Fruit fly (Drosophila melanogaster) whole organism, embryonic: ENCODE results near the gene Cpsf100.

Source experiments
- Ada2b ChIP-seq: fragments of 200-800 bp; sonication (Bioruptor generic); IDR thresholded peaks from 2 replicates; pipeline ENCODE4 v1.3.6; 2022; ENCODE audit warnings: missing biosample characterization, missing genetic modification characterization
- Antp ChIP-seq: fragments of 200-800 bp; sonication (Bioruptor generic); optimal IDR thresholded peaks from 3 replicates; lab custom pipeline; 2016; ENCODE audit warnings: missing biosample characterization, missing genetic modification characterization
- Bdp1 ChIP-seq: fragments of 200-800 bp; sonication (Bioruptor generic); optimal IDR thresholded peaks from 3 replicates; lab custom pipeline; 2016; ENCODE audit warnings: missing biosample characterization, missing genetic modification characterization
- Blimp-1 ChIP-seq: fragments of 200-800 bp; sonication (Bioruptor generic); optimal IDR thresholded peaks from 3 replicates; lab custom pipeline; 2018; ENCODE audit warnings: missing biosample characterization, missing genetic modification characterization, mild to moderate bottlenecking, moderate library complexity, missing genetic modification reagents
- CG10267 ChIP-seq: fragments of 200-800 bp; sonication (Bioruptor generic); optimal IDR thresholded peaks from 2 replicates; lab custom pipeline; 2018; ENCODE audit warnings: missing biosample characterization, mild to moderate bottlenecking, missing genetic modification characterization, moderate library complexity
- CG10274 ChIP-seq: fragments of 200-800 bp; sonication (Bioruptor generic); optimal IDR thresholded peaks from 3 replicates; lab custom pipeline; 2017; ENCODE audit warnings: missing biosample characterization, mild to moderate bottlenecking, missing genetic modification characterization
- CG10366 ChIP-seq: fragments of 200-800 bp; sonication (Bioruptor generic); IDR thresholded peaks from 2 replicates; pipeline ENCODE4 v1.3.6; 2022; ENCODE audit warnings: missing biosample characterization, missing genetic modification characterization
- CG12155 ChIP-seq: fragments of 200-800 bp; sonication (Bioruptor generic); optimal IDR thresholded peaks from 3 replicates; lab custom pipeline; 2016; ENCODE audit warnings: missing biosample characterization, missing genetic modification characterization
- CG12659 ChIP-seq: fragments of 200-800 bp; sonication (Bioruptor generic); optimal IDR thresholded peaks from 3 replicates; lab custom pipeline; 2017; ENCODE audit warnings: mild to moderate bottlenecking, missing biosample characterization, missing genetic modification reagents, missing genetic modification characterization
- CG17612 ChIP-seq: fragments of 200-800 bp; sonication (Bioruptor generic); IDR thresholded peaks from 2 replicates; pipeline ENCODE4 v1.3.6; 2022; ENCODE audit warnings: missing biosample characterization, missing genetic modification characterization
- CG2120 ChIP-seq: fragments of 200-800 bp; sonication (Bioruptor generic); optimal IDR thresholded peaks from 3 replicates; lab custom pipeline; 2016; ENCODE audit warnings: missing biosample characterization, missing genetic modification characterization
- CG2678 ChIP-seq: fragments of 200-800 bp; sonication (Bioruptor generic); optimal IDR thresholded peaks from 3 replicates; lab custom pipeline; 2019; ENCODE audit warnings: missing biosample characterization, mild to moderate bottlenecking, missing genetic modification characterization, moderate library complexity
- CG3163 ChIP-seq: fragments of 200-800 bp; sonication (Bioruptor generic); optimal IDR thresholded peaks from 3 replicates; lab custom pipeline; 2016; ENCODE audit warnings: missing biosample characterization, missing genetic modification characterization
- CG3281 ChIP-seq: fragments of 200-800 bp; sonication (Bioruptor generic); optimal IDR thresholded peaks from 3 replicates; lab custom pipeline; 2017; ENCODE audit warnings: missing biosample characterization, mild to moderate bottlenecking, missing genetic modification characterization
- CG3838 ChIP-seq: fragments of 200-800 bp; sonication (Bioruptor generic); optimal IDR thresholded peaks from 3 replicates; lab custom pipeline; 2016; ENCODE audit warnings: missing biosample characterization, missing genetic modification characterization
- CG4854 ChIP-seq: fragments of 200-800 bp; sonication (Bioruptor generic); optimal IDR thresholded peaks from 2 replicates; lab custom pipeline; 2016; ENCODE audit warnings: missing biosample characterization, missing genetic modification characterization, inconsistent platforms
- CG5245 ChIP-seq: fragments of 200-800 bp; sonication (Bioruptor generic); optimal IDR thresholded peaks from 3 replicates; lab custom pipeline; 2016; ENCODE audit warnings: missing biosample characterization, missing genetic modification characterization
- CG6683 ChIP-seq: fragments of 200-800 bp; sonication (Bioruptor generic); optimal IDR thresholded peaks from 2 replicates; lab custom pipeline; 2017; ENCODE audit warnings: missing biosample characterization, mild to moderate bottlenecking, missing genetic modification characterization, missing genetic modification reagents
- CG6765 ChIP-seq: fragments of 200-800 bp; sonication (Bioruptor generic); optimal IDR thresholded peaks from 3 replicates; lab custom pipeline; 2017; ENCODE audit warnings: missing biosample characterization, mild to moderate bottlenecking, missing genetic modification characterization
- CG7786 ChIP-seq: fragments of 200-800 bp; sonication (Bioruptor generic); optimal IDR thresholded peaks from 2 replicates; lab custom pipeline; 2016; ENCODE audit warnings: missing biosample characterization, missing genetic modification characterization
- CG7963 ChIP-seq: fragments of 200-800 bp; sonication (Bioruptor generic); IDR thresholded peaks from 3 replicates; pipeline ENCODE4 v1.3.6; 2022; ENCODE audit warnings: missing biosample characterization, missing genetic modification characterization; ENCODE audit not compliant: partially characterized antibody
- CG8290 ChIP-seq, 3 experiments: fragments of 200-800 bp; sonication (Bioruptor generic); optimal IDR thresholded peaks; 2 replicates each; lab custom pipeline; 2016 to 2019; ENCODE audit warnings: missing biosample characterization in 3 of 3, missing genetic modification characterization in 3 of 3, mild to moderate bottlenecking in 2 of 3, moderate library complexity in 1 of 3
- Drgx ChIP-seq: fragments of 200-800 bp; sonication (Bioruptor generic); IDR thresholded peaks from 2 replicates; pipeline ENCODE4 v1.3.6; 2022; ENCODE audit warnings: missing biosample characterization, missing genetic modification characterization
- Mad ChIP-seq: fragments of 200-800 bp; sonication (Bioruptor generic); optimal IDR thresholded peaks from 2 replicates; lab custom pipeline; 2016; ENCODE audit warnings: missing biosample characterization, missing genetic modification characterization
- Mrtf ChIP-seq: fragments of 200-800 bp; sonication (Bioruptor generic); IDR thresholded peaks from 3 replicates; pipeline ENCODE4 v1.3.6; 2022; ENCODE audit warnings: missing biosample characterization, missing genetic modification characterization
- Nf-YC ChIP-seq: fragments of 200-800 bp; optimal IDR thresholded peaks from 3 replicates; lab custom pipeline; 2019; ENCODE audit warnings: missing biosample characterization, mild to moderate bottlenecking, missing genetic modification characterization, moderate library complexity
- Ravus ChIP-seq: fragments of 200-800 bp; sonication (Bioruptor generic); IDR thresholded peaks from 2 replicates; pipeline ENCODE4 v1.3.6; 2022; ENCODE audit warnings: missing biosample characterization, missing genetic modification characterization
- Sox102F ChIP-seq: fragments of 200-800 bp; sonication (Bioruptor generic); optimal IDR thresholded peaks from 2 replicates; lab custom pipeline; 2018; ENCODE audit warnings: missing biosample characterization, mild to moderate bottlenecking, missing genetic modification characterization, moderate library complexity
- Ssrp ChIP-seq: fragments of 200-800 bp; sonication (Bioruptor generic); optimal IDR thresholded peaks from 2 replicates; lab custom pipeline; 2018; ENCODE audit warnings: missing biosample characterization, mild to moderate bottlenecking, missing genetic modification characterization, moderate library complexity
- dpn ChIP-seq, 2 experiments: fragments of 200-800 bp; sonication (Bioruptor generic); optimal IDR thresholded peaks; 3 replicates each; lab custom pipeline; 2016; ENCODE audit warnings: missing biosample characterization in 2 of 2, missing genetic modification characterization in 2 of 2
- fd64A ChIP-seq: fragments of 200-800 bp; sonication (Bioruptor generic); optimal IDR thresholded peaks from 3 replicates; lab custom pipeline; 2018; ENCODE audit warnings: missing biosample characterization, mild to moderate bottlenecking, missing genetic modification characterization
- ftz-f1 ChIP-seq: fragments of 200-800 bp; sonication (Bioruptor generic); optimal IDR thresholded peaks from 2 replicates; lab custom pipeline; 2016; ENCODE audit warnings: missing biosample characterization, missing genetic modification characterization
- gcm ChIP-seq: fragments of 200-800 bp; sonication (Bioruptor generic); optimal IDR thresholded peaks from 2 replicates; lab custom pipeline; 2019; ENCODE audit warnings: missing biosample characterization, mild to moderate bottlenecking, missing genetic modification characterization, moderate library complexity
- gem ChIP-seq: fragments of 200-800 bp; sonication (Bioruptor generic); optimal IDR thresholded peaks from 2 replicates; lab custom pipeline; 2019; ENCODE audit warnings: missing biosample characterization, mild to moderate bottlenecking, missing genetic modification characterization, moderate library complexity
- ham ChIP-seq: fragments of 200-800 bp; sonication (Bioruptor generic); IDR thresholded peaks from 2 replicates; pipeline ENCODE4 v1.3.6; 2022; ENCODE audit warnings: missing biosample characterization, missing genetic modification characterization
- hkb ChIP-seq, 2 experiments: fragments of 200-800 bp in 1 of 2; fragments of >200 bp in 1 of 2; sonication (Bioruptor generic) in 1 of 2; IDR thresholded peaks in 1 of 2; optimal IDR thresholded peaks in 1 of 2; 2 replicates each; pipeline versions ENCODE4 v1.3.6 to Lab custom; 2017 to 2022; ENCODE audit warnings: missing biosample characterization in 1 of 2, missing genetic modification characterization in 1 of 2
- jing ChIP-seq: fragments of 200-800 bp; sonication (Bioruptor generic); optimal IDR thresholded peaks from 2 replicates; lab custom pipeline; 2018; ENCODE audit warnings: missing biosample characterization, mild to moderate bottlenecking, missing genetic modification characterization
- ken ChIP-seq: fragments of 200-800 bp; sonication (Bioruptor generic); IDR thresholded peaks from 3 replicates; pipeline ENCODE4 v1.3.6; 2022; ENCODE audit warnings: missing biosample characterization, missing genetic modification characterization
- lab ChIP-seq: fragments of 200-800 bp; sonication (Bioruptor generic); optimal IDR thresholded peaks from 3 replicates; lab custom pipeline; 2017; ENCODE audit warnings: missing biosample characterization, missing genetic modification characterization, mild to moderate bottlenecking, moderate library complexity, missing genetic modification reagents
- lilli ChIP-seq: fragments of 200-800 bp; sonication (Bioruptor generic); optimal IDR thresholded peaks from 3 replicates; lab custom pipeline; 2016; ENCODE audit warnings: missing biosample characterization, missing genetic modification characterization
- lola ChIP-seq, 3 experiments: fragments of >200 bp in 2 of 3; fragments of 200-800 bp in 1 of 3; sonication (Bioruptor generic) in 1 of 3; optimal IDR thresholded peaks; 2 replicates each; lab custom pipeline; 2017 to 2019; ENCODE audit warnings: missing biosample characterization in 3 of 3, missing genetic modification characterization in 3 of 3, mild to moderate bottlenecking in 1 of 3, moderate library complexity in 1 of 3
- luna ChIP-seq: fragments of 200-800 bp; sonication (Bioruptor generic); optimal IDR thresholded peaks from 2 replicates; lab custom pipeline; 2016; ENCODE audit warnings: missing biosample characterization, missing genetic modification characterization
- org-1 ChIP-seq: fragments of 200-800 bp; sonication (Bioruptor generic); optimal IDR thresholded peaks from 2 replicates; lab custom pipeline; 2017; ENCODE audit warnings: missing biosample characterization, missing genetic modification characterization
- run ChIP-seq: fragments of 200-800 bp; sonication (Bioruptor generic); optimal IDR thresholded peaks from 3 replicates; lab custom pipeline; 2018; ENCODE audit warnings: missing biosample characterization, mild to moderate bottlenecking, missing genetic modification characterization
- slbo ChIP-seq: fragments of 200-800 bp; sonication (Bioruptor generic); IDR thresholded peaks from 2 replicates; pipeline ENCODE4 v1.3.6; 2022; ENCODE audit warnings: missing biosample characterization, missing genetic modification characterization
- stc ChIP-seq: fragments of 200-800 bp; sonication (Bioruptor generic); IDR thresholded peaks from 2 replicates; pipeline ENCODE4 v1.3.6; 2022; ENCODE audit warnings: missing biosample characterization, missing genetic modification characterization
- unpg ChIP-seq: fragments of 200-800 bp; sonication (Bioruptor generic); optimal IDR thresholded peaks from 3 replicates; lab custom pipeline; 2018; ENCODE audit warnings: missing biosample characterization, mild to moderate bottlenecking, missing genetic modification characterization, moderate library complexity
- usp ChIP-seq: fragments of >200 bp; optimal IDR thresholded peaks from 2 replicates; lab custom pipeline; 2017; ENCODE audit warnings: missing biosample characterization, missing genetic modification characterization

Gene Cpsf100

DNA sequence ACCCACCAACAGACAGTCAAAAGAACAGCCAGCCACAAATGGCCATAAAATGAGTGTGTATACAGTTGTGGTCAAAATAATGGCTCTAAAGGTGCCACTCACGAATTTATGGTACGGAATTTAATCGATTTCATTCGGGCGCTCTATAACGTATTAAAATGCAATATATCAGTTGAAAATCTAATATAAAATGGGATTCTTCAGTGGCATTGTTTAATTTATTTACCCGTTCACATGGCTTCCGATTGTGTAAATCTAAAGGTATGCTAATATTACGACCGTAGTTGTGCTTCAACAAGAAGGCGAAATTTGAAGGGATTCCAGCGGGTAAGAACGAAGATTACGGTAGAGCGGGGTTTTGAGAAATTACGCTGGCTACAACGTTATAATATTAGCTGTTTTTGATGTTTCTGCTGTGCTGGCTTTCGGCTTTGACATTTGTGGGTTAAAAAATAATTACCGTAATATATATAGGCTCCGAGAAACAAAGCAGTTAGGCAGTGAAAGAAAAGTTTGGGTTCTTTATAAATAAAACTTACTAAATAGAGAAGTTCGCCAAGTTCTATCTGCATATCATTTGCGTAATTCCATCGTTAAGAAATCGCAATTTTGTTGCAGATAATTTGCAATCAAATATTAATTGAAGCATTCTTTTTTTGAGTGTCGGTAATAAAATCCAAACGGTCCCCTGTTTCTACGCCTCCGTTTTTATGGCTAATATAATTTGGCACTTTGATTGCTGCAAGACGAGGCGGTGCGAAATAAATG, 41.4 kb downstream of the Cpsf100 start (continued):
- TF ChIP-seq Bdp1 (GFP tag; lab: Kevin White, UChicago) = no peak
- peak; percentile 13 for TF ChIP-seq unpg (GFP tag; lab: Kevin White, UChicago)
- peak; percentile 28 for TF ChIP-seq run (tag; lab: Kevin White, UChicago)
- TF ChIP-seq CG2120 (GFP tag; lab: Kevin White, UChicago) = peak; percentile 47
- peak; percentile 1 for TF ChIP-seq org-1
- peak; percentile 35; the same call in 1 of the 2 replicates for TF ChIP-seq Ada2b (GFP tag; lab: Robert Waterston, UW)
- peak; percentile 43 for TF ChIP-seq gem
- no peak for TF ChIP-seq ham (GFP tag; lab: Robert Waterston, UW)
- TF ChIP-seq CG6765 (GFP tag; lab: Kevin White, UChicago) = no peak
- TF ChIP-seq Sox102F = peak; percentile 34
- TF ChIP-seq gcm (GFP tag; lab: Kevin White, UChicago) = no peak
- peak; percentile 31 for TF ChIP-seq lab
- no peak for TF ChIP-seq Antp (GFP tag; lab: Kevin White, UChicago)
- TF ChIP-seq ken (GFP tag; lab: Robert Waterston, UW) = 0 out of 3 replicates have a peak, but pooled peaks have one; percentile 25
- peak; percentile 13 for TF ChIP-seq Blimp-1 (GFP tag; lab: Kevin White, UChicago)
- TF ChIP-seq CG3838 (GFP tag; lab: Kevin White, UChicago) = no peak
- no peak for TF ChIP-seq lola (GFP tag; optimal IDR thresholded peaks at IDR 0.05; lab: Kevin White, UChicago)
- peak; percentile 9 for TF ChIP-seq lilli
- no peak for TF ChIP-seq CG7963
- TF ChIP-seq CG3281 (GFP tag; lab: Kevin White, UChicago) = peak; percentile 24
- no peak for TF ChIP-seq CG6683 (GFP tag; lab: Kevin White, UChicago)
- TF ChIP-seq CG17612 (GFP tag; lab: Robert Waterston, UW) = no peak
- no peak for TF ChIP-seq Mrtf (GFP tag; lab: Robert Waterston, UW)
- TF ChIP-seq CG10267 = peak; percentile 14
- no peak for TF ChIP-seq ftz-f1
- no peak for TF ChIP-seq usp (GFP tag; lab: Kevin White, UChicago)
- TF ChIP-seq Nf-YC (tag; lab: Kevin White, UChicago) = peak; percentile 12
- no peak for TF ChIP-seq fd64A (GFP tag; lab: Kevin White, UChicago)
- TF ChIP-seq Mad (GFP tag; lab: Kevin White, UChicago) = peak; percentile 23
- no peak for TF ChIP-seq jing
- TF ChIP-seq CG10366 = peak; percentile 40; the same call in 1 of the 2 replicates
- TF ChIP-seq Ssrp (tag; lab: Kevin White, UChicago) = peak; percentile 6
- no peak for TF ChIP-seq CG12155
- no peak for TF ChIP-seq CG10274 (GFP tag; lab: Kevin White, UChicago)
- TF ChIP-seq hkb (optimal IDR thresholded peaks at IDR 0.05; lab: Kevin White, UChicago) = no peak
- TF ChIP-seq hkb (GFP tag; IDR thresholded peaks at IDR 0.05; lab: Robert Waterston, UW) = 0 out of 2 replicates have a peak, but pooled peaks have one; percentile 21
- TF ChIP-seq CG5245 (GFP tag; lab: Kevin White, UChicago) = no peak
- TF ChIP-seq slbo (GFP tag; lab: Robert Waterston, UW) = peak; percentile 55
- no peak for TF ChIP-seq Ravus (GFP tag; lab: Robert Waterston, UW)
- TF ChIP-seq CG4854 (GFP tag; lab: Kevin White, UChicago) = no peak
- peak; percentile 9 for TF ChIP-seq CG7786 (GFP tag; lab: Kevin White, UChicago)
- TF ChIP-seq stc (GFP tag; lab: Robert Waterston, UW) = peak; percentile 45
- TF ChIP-seq CG8290 (GFP tag; optimal IDR thresholded peaks at IDR 0.05; lab: Kevin White, UChicago) = no peak
- peak in 1 of 2 experiments; percentile 9 for TF ChIP-seq CG8290 (tag; optimal IDR thresholded peaks at IDR 0.05; lab: Kevin White, UChicago)
- peak; percentile 3; the same call in 1 of the 2 replicates for TF ChIP-seq Drgx (GFP tag; lab: Robert Waterston, UW)
- peak; percentile 4 for TF ChIP-seq CG12659
- no peak for TF ChIP-seq CG3163 (GFP tag; lab: Kevin White, UChicago)
- TF ChIP-seq luna (GFP tag; lab: Kevin White, UChicago) = no peak
- peak in 1 of 2 experiments; percentile 1 for TF ChIP-seq dpn (GFP tag; optimal IDR thresholded peaks at IDR 0.05; lab: Kevin White, UChicago)
- TF ChIP-seq CG2678 (tag; lab: Kevin White, UChicago) = peak; percentile 55
